Worm (Caenorhabditis elegans): Measurements from ENCODE around the gene fbxa-74.
A peak's percentile ranks its signal among the peaks of the same experiment; 100 is the strongest.

DNA sequence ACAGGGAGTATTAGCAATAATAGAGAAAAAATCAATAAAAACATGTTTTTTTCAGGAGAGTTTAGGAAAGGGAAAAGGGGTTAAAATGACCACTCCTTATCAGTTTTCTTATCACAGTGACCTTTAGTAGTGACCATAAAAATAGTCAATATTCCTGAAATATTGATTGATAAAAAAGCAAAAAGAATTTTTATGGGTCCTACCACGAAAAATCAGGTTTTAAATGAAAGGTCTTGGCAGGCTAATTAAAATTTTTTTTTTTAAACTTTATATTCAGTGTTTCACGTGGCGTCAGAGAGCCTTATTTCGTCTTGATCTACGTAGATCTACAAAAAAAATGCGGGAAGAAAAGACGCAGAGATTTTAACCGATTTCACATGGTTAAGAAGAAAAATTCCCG lies 41.4 kb downstream of the fbxa-74 start, which contains the start of gene cht-4:
- TF ChIP-seq ztf-29 (GFP tag; IDR thresholded peaks at IDR 0.05) = no peak
- TF ChIP-seq med-1 (GFP tag; optimal IDR thresholded peaks at IDR 0.05; ENCODE audit: insufficient read depth) = no peak
- TF ChIP-seq ztf-23 (GFP tag; IDR thresholded peaks at IDR 0.05) = no peak
- 0 out of 2 replicates have a peak, but pooled peaks have one; percentile 33 for TF ChIP-seq T22C8.4 (GFP tag; IDR thresholded peaks at IDR 0.05)
- TF ChIP-seq flt-1 (GFP tag; IDR thresholded peaks at IDR 0.05) = no peak
- no peak for TF ChIP-seq cog-1 (tag; optimal IDR thresholded peaks at IDR 0.05)

Measured in whole organism, midembryonic.